Worm (Caenorhabditis elegans): Measurements from ENCODE around the gene T16G1.18.

DNA sequence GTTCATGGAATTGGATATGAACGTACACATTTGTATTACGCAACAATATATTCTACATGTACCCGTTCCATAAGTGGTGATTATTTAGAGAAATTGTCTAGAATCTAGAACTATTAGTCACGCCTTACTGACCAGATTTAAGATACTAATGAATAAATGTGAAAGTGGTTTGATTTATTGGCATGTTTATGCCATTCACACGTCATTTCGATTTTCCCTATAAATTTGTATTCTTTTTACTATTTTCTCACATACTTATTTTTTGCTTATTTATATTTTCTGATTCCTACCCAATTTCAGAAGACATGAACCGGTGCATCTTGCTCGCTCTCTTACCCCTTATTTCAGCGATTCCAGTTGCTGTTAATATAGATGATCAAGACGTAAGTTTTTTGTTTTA is 37.2 kb downstream of the T16G1.18 start, which contains the start of gene F15B9.8:
- TF ChIP-seq unc-62 (GFP tag; optimal IDR thresholded peaks at IDR 0.05) = no peak
- TF ChIP-seq elt-1 (tag; optimal IDR thresholded peaks at IDR 0.05) = no peak
- no peak for TF ChIP-seq nhr-76 (tag; optimal IDR thresholded peaks at IDR 0.05)
- no peak for TF ChIP-seq pha-4 (tag; optimal IDR thresholded peaks at IDR 0.05)
- TF ChIP-seq nhr-77 (tag; optimal IDR thresholded peaks at IDR 0.05) = no peak
- no peak for TF ChIP-seq elt-3 (tag; optimal IDR thresholded peaks at IDR 0.05)
- TF ChIP-seq jun-1 (tag; optimal IDR thresholded peaks at IDR 0.05) = no peak
- TF ChIP-seq ceh-82 (tag; optimal IDR thresholded peaks at IDR 0.05) = no peak

Measured in whole organism, L3 larva.